Worm (Caenorhabditis elegans) whole organism, mixed stage, embryonic: Measurements from ENCODE around the gene vha-15.

Source experiments
- M03D4.4 ChIP-seq: sonication (generic microtip); optimal IDR thresholded peaks from 2 replicates; lab custom pipeline; 2017; ENCODE audit warnings: mild to moderate bottlenecking, missing genetic modification characterization, missing compliant biosample characterization
- bed-3 ChIP-seq: fragments of 200-800 bp; sonication (Bioruptor generic); optimal IDR thresholded peaks from 3 replicates; lab custom pipeline; 2018; ENCODE audit warnings: mild to moderate bottlenecking, missing genetic modification characterization, moderate library complexity, missing compliant biosample characterization
- blmp-1 ChIP-seq: fragments of 150-350 bp; optimal IDR thresholded peaks from 2 replicates; lab custom pipeline; 2014; ENCODE audit warnings: missing biosample characterization, missing genetic modification characterization
- ceh-83 ChIP-seq: fragments of 200-800 bp; sonication (Bioruptor generic); optimal IDR thresholded peaks from 2 replicates; lab custom pipeline; 2018; ENCODE audit warnings: mild to moderate bottlenecking, missing genetic modification characterization, missing compliant biosample characterization
- ces-1 ChIP-seq: fragments of 150-350 bp; optimal IDR thresholded peaks from 2 replicates; lab custom pipeline; 2014; ENCODE audit warnings: missing biosample characterization, missing genetic modification reagents, missing genetic modification characterization
- cnd-1 ChIP-seq: fragments of 200-800 bp; sonication (Bioruptor generic); optimal IDR thresholded peaks from 2 replicates; lab custom pipeline; 2018; ENCODE audit warnings: mild to moderate bottlenecking, missing genetic modification characterization, missing compliant biosample characterization
- drap-1 ChIP-seq: fragments of 200-800 bp; sonication (Bioruptor generic); optimal IDR thresholded peaks from 3 replicates; lab custom pipeline; 2018; ENCODE audit warnings: mild to moderate bottlenecking, missing genetic modification characterization, missing compliant biosample characterization
- elt-1 ChIP-seq: sonication (generic microtip); optimal IDR thresholded peaks from 2 replicates; lab custom pipeline; 2017; ENCODE audit warnings: missing genetic modification characterization, mild to moderate bottlenecking, missing compliant biosample characterization, antibody characterized with exemption, moderate library complexity, borderline replicate concordance; ENCODE audit not compliant: insufficient read depth
- elt-3 ChIP-seq: fragments of 150-350 bp; optimal IDR thresholded peaks from 2 replicates; lab custom pipeline; 2014; ENCODE audit warnings: missing biosample characterization, missing genetic modification characterization
- flh-1 ChIP-seq: fragments of 200-800 bp; sonication (Bioruptor generic); optimal IDR thresholded peaks from 2 replicates; lab custom pipeline; 2018; ENCODE audit warnings: mild to moderate bottlenecking, missing genetic modification characterization, moderate library complexity, missing compliant biosample characterization
- ham-2 ChIP-seq: fragments of 200-800 bp; sonication (Bioruptor generic); optimal IDR thresholded peaks from 2 replicates; lab custom pipeline; 2018; ENCODE audit warnings: mild to moderate bottlenecking, missing genetic modification characterization, missing compliant biosample characterization
- hlh-1 ChIP-seq: fragments of 150-350 bp; optimal IDR thresholded peaks from 2 replicates; lab custom pipeline; 2014; ENCODE audit warnings: missing biosample characterization, missing genetic modification reagents, missing genetic modification characterization
- lin-13 ChIP-seq: fragments of 150-350 bp; optimal IDR thresholded peaks from 2 replicates; lab custom pipeline; 2014; ENCODE audit warnings: missing biosample characterization, missing genetic modification characterization
- lin-32 ChIP-seq: fragments of 200-800 bp; sonication (Bioruptor generic); optimal IDR thresholded peaks from 2 replicates; lab custom pipeline; 2018; ENCODE audit warnings: mild to moderate bottlenecking, missing genetic modification characterization, missing compliant biosample characterization
- lsy-2 ChIP-seq: fragments of 150-350 bp; optimal IDR thresholded peaks from 2 replicates; lab custom pipeline; 2014; ENCODE audit warnings: missing biosample characterization, missing genetic modification characterization
- mab-5 ChIP-seq: fragments of 150-350 bp; optimal IDR thresholded peaks from 2 replicates; lab custom pipeline; 2014; ENCODE audit warnings: missing biosample characterization, missing genetic modification characterization
- mep-1 ChIP-seq: fragments of 150-350 bp; optimal IDR thresholded peaks from 2 replicates; lab custom pipeline; 2017; ENCODE audit warnings: missing biosample characterization, missing genetic modification reagents, missing genetic modification characterization, inconsistent platforms
- nhr-12 ChIP-seq: fragments of 150-350 bp; optimal IDR thresholded peaks from 2 replicates; lab custom pipeline; 2014; ENCODE audit warnings: missing biosample characterization, missing genetic modification characterization
- nhr-28 ChIP-seq: fragments of 150-350 bp; optimal IDR thresholded peaks from 2 replicates; lab custom pipeline; 2014; ENCODE audit warnings: missing biosample characterization, missing genetic modification characterization
- nhr-76 ChIP-seq: sonication (generic microtip); optimal IDR thresholded peaks from 2 replicates; lab custom pipeline; 2017; ENCODE audit warnings: missing biosample characterization, missing genetic modification characterization
- pha-4 ChIP-seq: fragments of 150-350 bp; optimal IDR thresholded peaks from 2 replicates; lab custom pipeline; 2018; ENCODE audit warnings: missing biosample characterization, missing genetic modification reagents, missing genetic modification characterization
- sptf-1 ChIP-seq: sonication (generic microtip); optimal IDR thresholded peaks from 2 replicates; lab custom pipeline; 2017; ENCODE audit warnings: mild to moderate bottlenecking, missing genetic modification characterization, moderate library complexity, missing compliant biosample characterization
- tbx-8 ChIP-seq: fragments of 200-800 bp; sonication (Bioruptor generic); optimal IDR thresholded peaks from 2 replicates; lab custom pipeline; 2018; ENCODE audit warnings: mild to moderate bottlenecking, missing genetic modification characterization, moderate library complexity, missing compliant biosample characterization
- unc-120 ChIP-seq: sonication (generic microtip); optimal IDR thresholded peaks from 2 replicates; lab custom pipeline; 2017; ENCODE audit warnings: missing genetic modification characterization, missing compliant biosample characterization; ENCODE audit not compliant: poor library complexity, severe bottlenecking
- unc-39 ChIP-seq: fragments of 150-350 bp; optimal IDR thresholded peaks from 2 replicates; lab custom pipeline; 2014; ENCODE audit warnings: missing biosample characterization, missing genetic modification characterization
- unc-62 ChIP-seq: fragments of 150-350 bp; optimal IDR thresholded peaks from 2 replicates; lab custom pipeline; 2014; ENCODE audit warnings: missing biosample characterization, missing genetic modification reagents, missing genetic modification characterization
- ztf-11 ChIP-seq: fragments of 150-350 bp; optimal IDR thresholded peaks from 2 replicates; lab custom pipeline; 2014; ENCODE audit warnings: missing biosample characterization, missing genetic modification characterization

The vha-15 gene

ce11 chrX:2212141-2212540 is 25.6 kb upstream of the vha-15 start:
- no peak for TF ChIP-seq flh-1 (GFP tag; lab: Kevin White, UChicago)
- no peak for TF ChIP-seq unc-39 (tag; lab: Kevin White, UChicago)
- TF ChIP-seq hlh-1 (tag; lab: Kevin White, UChicago): no peak
- TF ChIP-seq pha-4 (tag; lab: Kevin White, UChicago): peak; percentile 19
- TF ChIP-seq mab-5 (tag; lab: Kevin White, UChicago): no peak
- no peak for TF ChIP-seq tbx-8 (GFP tag; lab: Kevin White, UChicago)

ce11 chrX:2212712-2213111 is 25.0 kb upstream of the vha-15 start:
- TF ChIP-seq lin-32 (no peak), unc-62 (GFP tag; lab: Kevin White, UChicago) (no peak), sptf-1 (tag; lab: Kevin White, UChicago) (no peak), ham-2 (GFP tag; lab: Kevin White, UChicago) (no peak), cnd-1 (tag; lab: Kevin White, UChicago) (no peak), nhr-12 (tag; lab: Kevin White, UChicago) (no peak), elt-1 (tag; lab: Kevin White, UChicago) (no peak), lsy-2 (tag; lab: Kevin White, UChicago) (no peak), drap-1 (GFP tag; lab: Kevin White, UChicago) (no peak), unc-120 (tag; lab: Kevin White, UChicago) (no peak), elt-3 (no peak), ces-1 (GFP tag; lab: Kevin White, UChicago) (no peak), mep-1 (tag; lab: Kevin White, UChicago) (no peak), lin-13 (tag; lab: Kevin White, UChicago) (no peak), flh-1 (GFP tag; lab: Kevin White, UChicago) (no peak), blmp-1 (no peak)

- TF ChIP-seq sptf-1 (tag; lab: Kevin White, UChicago) (peak; percentile 36), lsy-2 (tag; lab: Kevin White, UChicago) (no peak), cnd-1 (tag; lab: Kevin White, UChicago) (no peak)
- TF ChIP-seq, all 35 proteins: peak for 1
Measured at ce11 chrX:2213400-2214362, 24.0 kb upstream of the vha-15 start.

- TF ChIP-seq ham-2 (GFP tag; lab: Kevin White, UChicago) (no peak), tbx-8 (GFP tag; lab: Kevin White, UChicago) (no peak)
- TF ChIP-seq, all 35 proteins: peak for 0
Measured at ce11 chrX:2214454-2214853, 23.3 kb upstream of the vha-15 start.

ce11 chrX:2215108-2215507 is 22.6 kb upstream of the vha-15 start:
- TF ChIP-seq nhr-76 (no peak), ces-1 (GFP tag; lab: Kevin White, UChicago) (no peak), pha-4 (tag; lab: Kevin White, UChicago) (no peak), cnd-1 (tag; lab: Kevin White, UChicago) (no peak), nhr-12 (tag; lab: Kevin White, UChicago) (no peak), lin-13 (tag; lab: Kevin White, UChicago) (no peak), elt-1 (tag; lab: Kevin White, UChicago) (no peak), bed-3 (GFP tag; lab: Kevin White, UChicago) (no peak), ceh-83 (GFP tag; lab: Kevin White, UChicago) (no peak), nhr-28 (tag; lab: Kevin White, UChicago) (no peak), unc-39 (tag; lab: Kevin White, UChicago) (no peak), ztf-11 (tag; lab: Kevin White, UChicago) (no peak), elt-3 (no peak), lsy-2 (tag; lab: Kevin White, UChicago) (no peak), drap-1 (GFP tag; lab: Kevin White, UChicago) (no peak), M03D4.4 (tag; lab: Kevin White, UChicago) (no peak)
